Fruit fly (Drosophila melanogaster) whole organism, wandering third instar larva: Measurements from ENCODE around the gene CG18473.

Source experiments
- N ChIP-seq: fragments of >200 bp; optimal IDR thresholded peaks from 2 replicates; lab custom pipeline; 2018; ENCODE audit warnings: missing biosample characterization, missing external identifiers, missing genetic modification characterization
- br ChIP-seq: fragments of 200-800 bp; sonication (Bioruptor generic); optimal IDR thresholded peaks from 2 replicates; lab custom pipeline; 2016; ENCODE audit warnings: missing biosample characterization, missing genetic modification characterization
- fru ChIP-seq: fragments of 200-800 bp; sonication (Bioruptor generic); optimal IDR thresholded peaks from 3 replicates; lab custom pipeline; 2016; ENCODE audit warnings: missing biosample characterization, mild to moderate bottlenecking, missing genetic modification characterization
- rgr ChIP-seq: fragments of 200-800 bp; sonication (Bioruptor generic); optimal IDR thresholded peaks from 3 replicates; lab custom pipeline; 2016; ENCODE audit warnings: missing biosample characterization, mild to moderate bottlenecking, missing genetic modification characterization

- TF ChIP-seq N (GFP tag; lab: Kevin White, UChicago) (no peak), br (GFP tag; lab: Kevin White, UChicago) (no peak), fru (GFP tag; lab: Kevin White, UChicago) (no peak), rgr (GFP tag; lab: Kevin White, UChicago) (no peak)
Observed at dm6 chr3R:9340076-9340315, 23.1 kb upstream of the CG18473 start, which contains the start of gene drn.
